Worm (Caenorhabditis elegans) whole organism, L4 larva: ENCODE data around the gene ccd-5.

Experiments used
- ceh-62 ChIP-seq: sonication (generic microtip); optimal IDR thresholded peaks from 2 replicates; lab custom pipeline; 2017; ENCODE audit warnings: missing biosample characterization, missing genetic modification characterization
- fos-1 ChIP-seq: fragments of 150-350 bp; optimal IDR thresholded peaks from 2 replicates; lab custom pipeline; 2014; ENCODE audit warnings: missing biosample characterization, missing genetic modification characterization
- mdl-1 ChIP-seq, 2 experiments: fragments of 150-350 bp in 1 of 2; sonication (generic microtip) in 1 of 2; optimal IDR thresholded peaks; 2 replicates each; lab custom pipeline; 2014 to 2017; ENCODE audit warnings: missing biosample characterization in 2 of 2, missing genetic modification characterization in 2 of 2
- skn-1 ChIP-seq: fragments of 150-350 bp; optimal IDR thresholded peaks from 2 replicates; lab custom pipeline; 2014; ENCODE audit warnings: missing biosample characterization, missing genetic modification characterization
- unc-39 ChIP-seq: sonication (generic microtip); optimal IDR thresholded peaks from 2 replicates; lab custom pipeline; 2017; ENCODE audit warnings: missing biosample characterization, missing genetic modification characterization
- zag-1 ChIP-seq: fragments of 150-350 bp; optimal IDR thresholded peaks from 2 replicates; lab custom pipeline; 2014; ENCODE audit warnings: missing biosample characterization, missing genetic modification characterization
- zip-2 ChIP-seq: fragments of 150-350 bp; optimal IDR thresholded peaks from 2 replicates; lab custom pipeline; 2014; ENCODE audit warnings: missing biosample characterization, missing genetic modification characterization

- TF ChIP-seq zip-2 (tag; lab: Kevin White, UChicago), result peak; percentile 4
- TF ChIP-seq fos-1 (tag; lab: Kevin White, UChicago), result no peak
- TF ChIP-seq ceh-62 (tag; lab: Kevin White, UChicago), result no peak
- TF ChIP-seq unc-39 (tag; lab: Kevin White, UChicago), result no peak
- TF ChIP-seq skn-1 (tag; lab: Kevin White, UChicago), result no peak
- TF ChIP-seq mdl-1 (tag; optimal IDR thresholded peaks at IDR 0.05; lab: Kevin White, UChicago), result peak in 1 of 2 experiments; percentile 62
- TF ChIP-seq zag-1 (tag; lab: Kevin White, UChicago), result no peak
These were observed 40.6 kb upstream of the ccd-5 start for ce11 chrX:2613077-2613476.
